Fruit fly (Drosophila melanogaster): ENCODE results near the gene p53.
A peak's percentile ranks its signal among the peaks of the same experiment; 100 is the strongest.

p53 gene

DNA sequence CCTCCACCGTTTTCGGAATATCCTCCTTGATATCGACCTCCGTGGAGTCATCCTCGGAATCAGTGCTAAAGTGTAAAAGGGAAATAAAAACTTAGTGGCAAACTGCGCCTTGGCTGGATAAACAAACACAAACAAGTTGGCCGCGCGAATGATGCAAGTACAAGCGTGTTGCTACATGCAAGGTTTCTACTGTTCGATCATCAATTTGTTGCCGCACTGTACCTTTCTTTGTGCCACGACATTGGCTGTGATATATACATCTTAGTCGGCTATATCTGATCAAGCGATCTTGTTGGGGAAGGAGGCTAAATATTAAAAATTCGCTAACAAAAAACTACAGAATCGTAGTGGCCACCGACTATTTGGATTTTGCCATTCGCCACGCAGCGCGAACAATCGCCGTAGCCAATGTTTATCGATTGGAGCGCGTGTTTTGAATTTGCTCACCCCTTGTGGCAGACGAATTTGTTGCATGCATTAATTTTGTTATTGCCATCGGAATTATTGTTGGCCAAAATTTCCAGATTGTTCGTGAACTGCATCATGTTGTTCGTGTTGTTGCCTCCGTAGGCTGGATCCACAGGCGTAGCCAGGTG, 649 bp downstream of the p53 start (continued):
- no peak for TF ChIP-seq slou (GFP tag; optimal IDR thresholded peaks at IDR 0.05)
- TF ChIP-seq zfh1 (GFP tag; IDR thresholded peaks at IDR 0.05): no peak
- no peak for TF ChIP-seq CG14441 (GFP tag; IDR thresholded peaks at IDR 0.05)
- peak; percentile 5 for TF ChIP-seq CG13287 (GFP tag; IDR thresholded peaks at IDR 0.05; ENCODE audit: partially characterized antibody)
- no peak for TF ChIP-seq vvl (GFP tag; IDR thresholded peaks at IDR 0.05)
- no peak for TF ChIP-seq wek (GFP tag; optimal IDR thresholded peaks at IDR 0.05)
- no peak for TF ChIP-seq Trl (optimal IDR thresholded peaks at IDR 0.05)
- no peak for TF ChIP-seq Trl (GFP tag; optimal IDR thresholded peaks at IDR 0.05)
- no peak for TF ChIP-seq CG30431 (GFP tag; optimal IDR thresholded peaks at IDR 0.05)
- TF ChIP-seq CG17359 (tag; optimal IDR thresholded peaks at IDR 0.05): no peak
- no peak for TF ChIP-seq CG14860 (GFP tag; IDR thresholded peaks at IDR 0.05; ENCODE audit: partially characterized antibody)
- TF ChIP-seq Lhr (GFP tag; optimal IDR thresholded peaks at IDR 0.05): no peak
- no peak for TF ChIP-seq pho (GFP tag; optimal IDR thresholded peaks at IDR 0.05)
- TF ChIP-seq CG6813 (GFP tag; optimal IDR thresholded peaks at IDR 0.05): no peak
- TF ChIP-seq CG17612 (GFP tag; IDR thresholded peaks at IDR 0.05): no peak
- TF ChIP-seq CG32772 (GFP tag; IDR thresholded peaks at IDR 0.05): no peak
- TF ChIP-seq Sry-β (GFP tag; optimal IDR thresholded peaks at IDR 0.05): no peak
- TF ChIP-seq Bgb (GFP tag; IDR thresholded peaks at IDR 0.05; ENCODE audit: partially characterized antibody): peak; percentile 60
- no peak for TF ChIP-seq YL-1 (GFP tag; optimal IDR thresholded peaks at IDR 0.05)
- no peak for TF ChIP-seq kni (GFP tag; optimal IDR thresholded peaks at IDR 0.05)
- TF ChIP-seq Dip3 (GFP tag; optimal IDR thresholded peaks at IDR 0.05): no peak
- no peak for TF ChIP-seq Tbp (GFP tag; optimal IDR thresholded peaks at IDR 0.05)
- TF ChIP-seq CG17186 (GFP tag; optimal IDR thresholded peaks at IDR 0.05): no peak
- TF ChIP-seq lilli (GFP tag; optimal IDR thresholded peaks at IDR 0.05): no peak
- no peak for TF ChIP-seq D19B (GFP tag; optimal IDR thresholded peaks at IDR 0.05)
- no peak for TF ChIP-seq CG17361 (GFP tag; IDR thresholded peaks at IDR 0.05)
- TF ChIP-seq CG17568 (GFP tag; optimal IDR thresholded peaks at IDR 0.05): no peak
- TF ChIP-seq CG10543 (GFP tag; optimal IDR thresholded peaks at IDR 0.05): no peak
- TF ChIP-seq B-H2 (GFP tag; optimal IDR thresholded peaks at IDR 0.05): no peak
- TF ChIP-seq Hr39 (optimal IDR thresholded peaks at IDR 0.05): no peak
- TF ChIP-seq pros (GFP tag; optimal IDR thresholded peaks at IDR 0.05): no peak
- TF ChIP-seq lmd (GFP tag; IDR thresholded peaks at IDR 0.05): no peak
- no peak for TF ChIP-seq ttk (GFP tag; IDR thresholded peaks at IDR 0.05)
- no peak for TF ChIP-seq HLH54F (GFP tag; optimal IDR thresholded peaks at IDR 0.05)
- no peak for TF ChIP-seq bab2 (GFP tag; optimal IDR thresholded peaks at IDR 0.05)
- no peak for TF ChIP-seq HLH3B (GFP tag; IDR thresholded peaks at IDR 0.05)
- TF ChIP-seq CG6854 (GFP tag; optimal IDR thresholded peaks at IDR 0.05): no peak
- TF ChIP-seq Opbp (GFP tag; IDR thresholded peaks at IDR 0.05; ENCODE audit: partially characterized antibody): peak; percentile 56; the same call in 2 of the 3 replicates
- 0 out of 2 replicates have a peak, but pooled peaks have one; percentile 17 for TF ChIP-seq unc-4 (GFP tag; IDR thresholded peaks at IDR 0.05; ENCODE audit: partially characterized antibody)
- no peak for TF ChIP-seq Hmx (GFP tag; optimal IDR thresholded peaks at IDR 0.05)
- no peak for TF ChIP-seq sens (GFP tag)
- TF ChIP-seq CG10565 (GFP tag; optimal IDR thresholded peaks at IDR 0.05): no peak
- TF ChIP-seq CG7963 (GFP tag; IDR thresholded peaks at IDR 0.05; ENCODE audit: partially characterized antibody): no peak
- no peak for TF ChIP-seq dpn (GFP tag; optimal IDR thresholded peaks at IDR 0.05)
- no peak for TF ChIP-seq gt (GFP tag; IDR thresholded peaks at IDR 0.05)
- TF ChIP-seq tup (GFP tag; optimal IDR thresholded peaks at IDR 0.05): no peak
- no peak for TF ChIP-seq CG43689 (GFP tag; IDR thresholded peaks at IDR 0.05)
- TF ChIP-seq CG2120 (GFP tag; optimal IDR thresholded peaks at IDR 0.05): no peak
- no peak for TF ChIP-seq sug (tag; optimal IDR thresholded peaks at IDR 0.05)
- TF ChIP-seq CG8765 (GFP tag; IDR thresholded peaks at IDR 0.05): no peak
- TF ChIP-seq ci (GFP tag; IDR thresholded peaks at IDR 0.05): no peak
- TF ChIP-seq CG10147 (GFP tag; optimal IDR thresholded peaks at IDR 0.05): no peak
